Fruit fly (Drosophila melanogaster) whole organism, embryonic: ENCODE data around the gene CG13920.

Experiments used
- CG15696 ChIP-seq: fragments of 200-800 bp; sonication (Bioruptor generic); optimal IDR thresholded peaks from 2 replicates; lab custom pipeline; 2019; ENCODE audit warnings: missing biosample characterization, mild to moderate bottlenecking, missing genetic modification characterization, moderate library complexity
- CG17829 ChIP-seq: fragments of 200-800 bp; optimal IDR thresholded peaks from 2 replicates; lab custom pipeline; 2019; ENCODE audit warnings: missing biosample characterization, mild to moderate bottlenecking, missing genetic modification characterization, moderate library complexity
- vnd ChIP-seq: fragments of 200-800 bp; sonication (Bioruptor generic); IDR thresholded peaks from 3 replicates; pipeline ENCODE4 v1.3.6; 2022; ENCODE audit warnings: missing biosample characterization, missing genetic modification characterization; ENCODE audit not compliant: partially characterized antibody

DNA sequence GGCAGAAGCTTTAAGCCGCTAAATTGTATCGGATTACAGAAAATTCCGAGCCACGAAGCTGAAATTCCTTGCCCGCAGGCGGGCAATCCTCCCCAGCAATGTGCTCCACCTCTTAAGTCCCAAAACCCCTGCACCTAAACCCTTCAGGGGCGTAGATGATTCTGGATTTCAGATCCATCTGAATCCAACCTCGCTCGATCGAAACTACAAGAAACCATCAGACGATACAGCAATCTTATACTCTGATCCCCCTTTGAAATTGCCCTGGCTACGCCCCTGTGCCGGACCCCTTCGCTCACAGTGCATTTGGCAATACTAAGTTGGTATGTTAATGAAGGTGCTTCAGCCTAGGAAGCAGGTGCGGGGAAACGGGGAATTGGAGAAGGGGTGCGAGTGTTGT, 34.3 kb downstream of the CG13920 start:
- TF ChIP-seq CG15696 (no peak), vnd (GFP tag; lab: Robert Waterston, UW) (no peak), CG17829 (tag; lab: Kevin White, UChicago) (no peak)
